Worm (Caenorhabditis elegans) whole organism, mixed stage, embryonic: ENCODE data around the gene C05B5.8.
"Not testable (repeated sequence)": the region's sequence is repeated elsewhere in the genome, so short reads cannot be mapped to it uniquely, and the experiment has no call there.

Experiments
- M03D4.4 ChIP-seq: sonication (generic microtip); optimal IDR thresholded peaks from 2 replicates; lab custom pipeline; 2017; ENCODE audit warnings: mild to moderate bottlenecking, missing genetic modification characterization, missing compliant biosample characterization
- bed-3 ChIP-seq: fragments of 200-800 bp; sonication (Bioruptor generic); optimal IDR thresholded peaks from 3 replicates; lab custom pipeline; 2018; ENCODE audit warnings: mild to moderate bottlenecking, missing genetic modification characterization, moderate library complexity, missing compliant biosample characterization
- blmp-1 ChIP-seq: fragments of 150-350 bp; optimal IDR thresholded peaks from 2 replicates; lab custom pipeline; 2014; ENCODE audit warnings: missing biosample characterization, missing genetic modification characterization
- ceh-39 ChIP-seq: fragments of 150-350 bp; optimal IDR thresholded peaks from 2 replicates; lab custom pipeline; 2014; ENCODE audit warnings: missing biosample characterization, missing genetic modification characterization
- ceh-43 ChIP-seq: fragments of 200-800 bp; sonication (Bioruptor generic); optimal IDR thresholded peaks from 2 replicates; lab custom pipeline; 2018; ENCODE audit warnings: mild to moderate bottlenecking, missing genetic modification characterization, moderate library complexity, missing compliant biosample characterization
- ceh-83 ChIP-seq: fragments of 200-800 bp; sonication (Bioruptor generic); optimal IDR thresholded peaks from 2 replicates; lab custom pipeline; 2018; ENCODE audit warnings: mild to moderate bottlenecking, missing genetic modification characterization, missing compliant biosample characterization
- ces-1 ChIP-seq: fragments of 150-350 bp; optimal IDR thresholded peaks from 2 replicates; lab custom pipeline; 2014; ENCODE audit warnings: missing biosample characterization, missing genetic modification reagents, missing genetic modification characterization
- drap-1 ChIP-seq: fragments of 200-800 bp; sonication (Bioruptor generic); optimal IDR thresholded peaks from 3 replicates; lab custom pipeline; 2018; ENCODE audit warnings: mild to moderate bottlenecking, missing genetic modification characterization, missing compliant biosample characterization
- elt-1 ChIP-seq: sonication (generic microtip); optimal IDR thresholded peaks from 2 replicates; lab custom pipeline; 2017; ENCODE audit warnings: missing genetic modification characterization, mild to moderate bottlenecking, missing compliant biosample characterization, antibody characterized with exemption, moderate library complexity, borderline replicate concordance; ENCODE audit not compliant: insufficient read depth
- elt-3 ChIP-seq: fragments of 150-350 bp; optimal IDR thresholded peaks from 2 replicates; lab custom pipeline; 2014; ENCODE audit warnings: missing biosample characterization, missing genetic modification characterization
- flh-1 ChIP-seq: fragments of 200-800 bp; sonication (Bioruptor generic); optimal IDR thresholded peaks from 2 replicates; lab custom pipeline; 2018; ENCODE audit warnings: mild to moderate bottlenecking, missing genetic modification characterization, moderate library complexity, missing compliant biosample characterization
- ham-2 ChIP-seq: fragments of 200-800 bp; sonication (Bioruptor generic); optimal IDR thresholded peaks from 2 replicates; lab custom pipeline; 2018; ENCODE audit warnings: mild to moderate bottlenecking, missing genetic modification characterization, missing compliant biosample characterization
- hlh-1 ChIP-seq: fragments of 150-350 bp; optimal IDR thresholded peaks from 2 replicates; lab custom pipeline; 2014; ENCODE audit warnings: missing biosample characterization, missing genetic modification reagents, missing genetic modification characterization
- lin-13 ChIP-seq: fragments of 150-350 bp; optimal IDR thresholded peaks from 2 replicates; lab custom pipeline; 2014; ENCODE audit warnings: missing biosample characterization, missing genetic modification characterization
- lin-32 ChIP-seq: fragments of 200-800 bp; sonication (Bioruptor generic); optimal IDR thresholded peaks from 2 replicates; lab custom pipeline; 2018; ENCODE audit warnings: mild to moderate bottlenecking, missing genetic modification characterization, missing compliant biosample characterization
- lsy-2 ChIP-seq: fragments of 150-350 bp; optimal IDR thresholded peaks from 2 replicates; lab custom pipeline; 2014; ENCODE audit warnings: missing biosample characterization, missing genetic modification characterization
- mab-5 ChIP-seq: fragments of 150-350 bp; optimal IDR thresholded peaks from 2 replicates; lab custom pipeline; 2014; ENCODE audit warnings: missing biosample characterization, missing genetic modification characterization
- mep-1 ChIP-seq: fragments of 150-350 bp; optimal IDR thresholded peaks from 2 replicates; lab custom pipeline; 2017; ENCODE audit warnings: missing biosample characterization, missing genetic modification reagents, missing genetic modification characterization, inconsistent platforms
- mls-2 ChIP-seq: sonication (generic microtip); optimal IDR thresholded peaks from 2 replicates; lab custom pipeline; 2016; ENCODE audit warnings: mild to moderate bottlenecking, missing genetic modification characterization, moderate library complexity, missing compliant biosample characterization
- nhr-12 ChIP-seq: fragments of 150-350 bp; optimal IDR thresholded peaks from 2 replicates; lab custom pipeline; 2014; ENCODE audit warnings: missing biosample characterization, missing genetic modification characterization
- nhr-2 ChIP-seq: fragments of 150-350 bp; optimal IDR thresholded peaks from 2 replicates; lab custom pipeline; 2014; ENCODE audit warnings: missing biosample characterization, missing genetic modification characterization
- nhr-237 ChIP-seq: fragments of 150-350 bp; optimal IDR thresholded peaks from 2 replicates; lab custom pipeline; 2014; ENCODE audit warnings: missing biosample characterization, missing genetic modification characterization
- nhr-28 ChIP-seq: fragments of 150-350 bp; optimal IDR thresholded peaks from 2 replicates; lab custom pipeline; 2014; ENCODE audit warnings: missing biosample characterization, missing genetic modification characterization
- pha-4 ChIP-seq: fragments of 150-350 bp; optimal IDR thresholded peaks from 2 replicates; lab custom pipeline; 2018; ENCODE audit warnings: missing biosample characterization, missing genetic modification reagents, missing genetic modification characterization
- sem-2 ChIP-seq: fragments of 200-800 bp; sonication (Bioruptor generic); optimal IDR thresholded peaks from 2 replicates; lab custom pipeline; 2018; ENCODE audit warnings: mild to moderate bottlenecking, missing genetic modification characterization, missing compliant biosample characterization
- snpc-4 ChIP-seq: fragments of 150-350 bp; optimal IDR thresholded peaks from 2 replicates; lab custom pipeline; 2014; ENCODE audit warnings: missing biosample characterization, missing genetic modification characterization
- sptf-1 ChIP-seq: sonication (generic microtip); optimal IDR thresholded peaks from 2 replicates; lab custom pipeline; 2017; ENCODE audit warnings: mild to moderate bottlenecking, missing genetic modification characterization, moderate library complexity, missing compliant biosample characterization
- tbx-8 ChIP-seq: fragments of 200-800 bp; sonication (Bioruptor generic); optimal IDR thresholded peaks from 2 replicates; lab custom pipeline; 2018; ENCODE audit warnings: mild to moderate bottlenecking, missing genetic modification characterization, moderate library complexity, missing compliant biosample characterization
- unc-120 ChIP-seq: sonication (generic microtip); optimal IDR thresholded peaks from 2 replicates; lab custom pipeline; 2017; ENCODE audit warnings: missing genetic modification characterization, missing compliant biosample characterization; ENCODE audit not compliant: poor library complexity, severe bottlenecking
- unc-62 ChIP-seq: fragments of 150-350 bp; optimal IDR thresholded peaks from 2 replicates; lab custom pipeline; 2014; ENCODE audit warnings: missing biosample characterization, missing genetic modification reagents, missing genetic modification characterization
- zip-8 ChIP-seq: fragments of 150-350 bp; optimal IDR thresholded peaks from 2 replicates; lab custom pipeline; 2014; ENCODE audit warnings: missing biosample characterization, missing genetic modification characterization

C05B5.8 gene

DNA sequence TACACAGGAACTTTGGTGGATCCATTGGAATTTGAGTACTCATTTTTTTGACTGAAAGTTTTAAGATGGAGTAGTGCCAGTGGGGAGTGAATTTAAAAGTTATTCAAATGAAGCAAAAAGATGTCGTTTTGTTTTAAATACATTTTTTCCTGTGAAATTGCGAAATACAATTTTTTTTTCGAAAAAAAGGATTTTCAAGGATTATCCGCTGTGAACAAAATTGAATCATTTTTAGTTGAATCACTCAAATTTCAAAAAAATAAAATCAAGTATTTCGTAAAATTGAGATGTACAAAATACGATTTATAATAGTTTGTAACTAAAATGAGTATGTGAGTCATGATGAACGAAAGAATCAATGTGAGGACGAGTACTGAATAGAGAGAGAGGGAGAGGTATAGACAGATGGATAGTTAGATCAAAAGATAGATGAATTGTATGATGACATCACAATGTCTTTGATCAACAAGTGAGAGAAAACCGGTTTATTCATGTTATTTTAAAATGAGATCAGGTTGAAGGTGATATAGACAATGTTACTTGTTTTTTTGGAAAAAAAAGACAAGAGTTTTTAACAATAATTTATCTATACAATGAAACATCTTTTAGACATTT is at the start of gene C05B5.8:
Gene C05B5.8, minus strand, starts transcription at position 51 of the 615 bp plus-strand sequence.
- TF ChIP-seq bed-3 (GFP tag; lab: Kevin White, UChicago): no peak
- no peak for TF ChIP-seq ceh-39 (tag; lab: Kevin White, UChicago)
- no peak for TF ChIP-seq ceh-43 (GFP tag; lab: Kevin White, UChicago)
- no peak for TF ChIP-seq nhr-12 (tag; lab: Kevin White, UChicago)
- TF ChIP-seq ceh-83 (GFP tag; lab: Kevin White, UChicago): no peak
- no peak for TF ChIP-seq tbx-8 (GFP tag; lab: Kevin White, UChicago)
- TF ChIP-seq lin-32 (GFP tag; lab: Kevin White, UChicago): no peak
- no peak for TF ChIP-seq mep-1
- TF ChIP-seq lsy-2: no peak
- TF ChIP-seq pha-4 (tag; lab: Kevin White, UChicago): no peak
- TF ChIP-seq nhr-237 (tag; lab: Kevin White, UChicago): no peak
- no peak for TF ChIP-seq hlh-1 (tag; lab: Kevin White, UChicago)
- no peak for TF ChIP-seq flh-1
- no peak for TF ChIP-seq mab-5 (tag; lab: Kevin White, UChicago)
- TF ChIP-seq drap-1 (GFP tag; lab: Kevin White, UChicago): no peak
- no peak for TF ChIP-seq ces-1 (GFP tag; lab: Kevin White, UChicago)
- TF ChIP-seq M03D4.4 (tag; lab: Kevin White, UChicago): no peak
- no peak for TF ChIP-seq blmp-1 (tag; lab: Kevin White, UChicago)
- TF ChIP-seq mls-2 (tag; lab: Kevin White, UChicago): no peak
- no peak for TF ChIP-seq lin-13 (tag; lab: Kevin White, UChicago)

DNA sequence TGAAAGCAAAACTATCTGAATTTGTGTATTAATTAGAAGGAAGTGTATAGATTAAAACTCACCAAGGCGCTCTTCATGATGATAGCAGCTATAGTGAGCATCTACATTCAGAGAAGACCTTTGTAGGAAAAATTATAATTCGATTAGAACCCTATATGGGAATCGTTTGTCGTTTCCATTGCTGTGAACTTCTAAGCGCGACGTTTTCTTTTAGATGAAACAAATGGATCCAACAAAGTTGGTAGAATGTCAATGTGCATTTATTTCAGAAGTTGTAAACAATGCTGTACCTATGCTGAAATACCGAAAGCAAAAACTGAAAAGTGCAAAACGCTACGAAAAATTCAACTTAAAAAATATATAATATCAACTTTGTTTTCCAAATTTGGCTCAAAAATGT is 49.4 kb upstream of the C05B5.8 start, which contains the start of gene T16G12.10:
Gene T16G12.10, minus strand, starts transcription at position 101 of the 400 bp plus-strand sequence.
- no peak for TF ChIP-seq elt-3

DNA sequence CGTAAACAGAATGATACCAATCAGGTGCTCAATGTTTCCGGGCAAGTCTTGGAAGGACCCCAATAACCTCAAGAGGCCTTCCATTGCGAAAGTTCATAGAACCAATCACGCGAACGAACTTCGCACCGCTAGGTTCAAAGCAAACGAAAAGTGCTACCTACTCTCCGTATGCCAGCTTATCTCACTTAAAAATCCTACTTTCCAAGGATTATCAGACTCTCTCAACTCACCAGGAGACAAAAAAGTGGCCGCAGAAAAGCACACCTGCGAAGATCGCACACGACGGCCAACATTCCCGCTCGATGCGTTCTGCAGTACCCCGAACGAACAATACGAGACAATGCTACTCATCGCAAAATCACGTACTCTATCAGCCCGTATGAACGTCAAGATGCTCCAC is 46.7 kb upstream of the C05B5.8 start, which contains the start of gene T16G12.12:
Gene T16G12.12, plus strand, starts transcription at position 301 of the 400 bp plus-strand sequence.
- not testable (repeated sequence) for TF ChIP-seq unc-62 (GFP tag; lab: Kevin White, UChicago); sem-2; hlh-1 (tag; lab: Kevin White, UChicago)

DNA sequence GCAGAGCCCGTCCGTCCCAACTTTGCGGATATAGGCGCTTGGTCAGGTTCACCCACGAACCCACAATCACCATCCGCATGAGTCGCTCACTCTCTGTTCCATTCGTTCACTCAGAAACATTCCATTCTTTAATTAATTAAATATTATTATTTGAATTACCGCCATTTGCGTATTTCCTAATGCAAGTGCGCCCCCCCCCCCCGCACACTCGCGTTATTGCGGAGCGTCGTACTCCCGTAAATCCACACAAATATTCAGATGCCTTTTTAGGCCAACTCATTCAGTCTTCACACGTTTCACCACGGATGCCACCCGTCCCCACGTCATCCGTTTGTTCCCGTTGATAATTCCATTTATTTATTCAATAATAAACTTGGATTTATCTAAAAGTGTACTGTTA is 43.7 kb upstream of the C05B5.8 start, which contains the start of gene T16G12.3:
Gene T16G12.3, plus strand, starts transcription at position 301 of the 400 bp plus-strand sequence.
- not testable (repeated sequence) for TF ChIP-seq lin-13, elt-1, pha-4 (tag; lab: Kevin White, UChicago)
- TF ChIP-seq, all 35 proteins: peak for 0; not testable (repeated sequence) for 35

DNA sequence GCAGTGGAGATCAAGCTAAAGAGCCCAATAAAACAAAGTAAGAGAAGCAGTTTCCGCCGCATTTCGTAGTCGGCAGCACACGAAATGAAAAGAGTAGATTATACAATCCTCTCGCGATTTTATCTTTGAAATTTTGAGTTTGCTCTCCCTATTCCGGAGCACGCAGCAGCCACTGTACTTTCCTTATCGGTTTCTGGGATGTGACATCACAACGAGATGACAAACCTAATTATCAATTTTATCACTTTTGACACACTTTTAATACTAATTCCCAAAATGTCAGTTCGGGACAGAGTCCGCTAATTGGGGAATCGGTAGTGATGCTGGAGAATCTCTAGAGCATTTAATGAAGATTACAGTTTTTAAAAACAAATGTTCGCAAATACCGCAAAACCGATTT is 43.1 kb upstream of the C05B5.8 start, which contains the start of gene T16G12.1:
Gene T16G12.1, minus strand, starts transcription at position 176 of the 400 bp plus-strand sequence.
- TF ChIP-seq flh-1 (no peak), mab-5 (tag; lab: Kevin White, UChicago) (no peak), elt-1 (tag; lab: Kevin White, UChicago) (no peak), sptf-1 (tag; lab: Kevin White, UChicago) (no peak), nhr-28 (no peak), tbx-8 (GFP tag; lab: Kevin White, UChicago) (no peak), unc-120 (tag; lab: Kevin White, UChicago) (no peak), ces-1 (GFP tag; lab: Kevin White, UChicago) (no peak), ham-2 (no peak), mep-1 (no peak), M03D4.4 (tag; lab: Kevin White, UChicago) (no peak), ceh-43 (GFP tag; lab: Kevin White, UChicago) (no peak), sem-2 (no peak), snpc-4 (no peak), lin-32 (GFP tag; lab: Kevin White, UChicago) (no peak), hlh-1 (tag; lab: Kevin White, UChicago) (no peak), nhr-237 (tag; lab: Kevin White, UChicago) (no peak), zip-8 (no peak), nhr-2 (tag; lab: Kevin White, UChicago) (no peak), blmp-1 (tag; lab: Kevin White, UChicago) (no peak)
